Fruit fly (Drosophila melanogaster) whole organism, embryonic: Measurements from ENCODE around the gene mAcon2.

ENCODE experiments used
- Atf6 ChIP-seq: fragments of 200-800 bp; sonication (Bioruptor generic); IDR thresholded peaks from 2 replicates; pipeline ENCODE4 v1.3.6; 2022; ENCODE audit warnings: missing biosample characterization, missing genetic modification characterization
- CG12391 ChIP-seq: fragments of 200-800 bp; sonication (Bioruptor generic); optimal IDR thresholded peaks from 3 replicates; lab custom pipeline; 2018; ENCODE audit warnings: missing biosample characterization, mild to moderate bottlenecking, missing genetic modification characterization, moderate library complexity
- CG14860 ChIP-seq: fragments of 200-800 bp; sonication (Bioruptor generic); IDR thresholded peaks from 3 replicates; pipeline ENCODE4 v1.3.6; 2022; ENCODE audit warnings: missing biosample characterization, missing genetic modification characterization; ENCODE audit not compliant: partially characterized antibody
- CG15514 ChIP-seq: fragments of 200-800 bp; sonication (Bioruptor generic); optimal IDR thresholded peaks from 3 replicates; lab custom pipeline; 2017; ENCODE audit warnings: missing biosample characterization, missing genetic modification characterization, mild to moderate bottlenecking, moderate library complexity, missing genetic modification reagents
- CG17186 ChIP-seq: fragments of 200-800 bp; sonication (Bioruptor generic); optimal IDR thresholded peaks from 3 replicates; lab custom pipeline; 2017; ENCODE audit warnings: missing biosample characterization, missing genetic modification reagents, missing genetic modification characterization
- CG34376 ChIP-seq: fragments of 200-800 bp; sonication (Bioruptor generic); optimal IDR thresholded peaks from 2 replicates; lab custom pipeline; 2018; ENCODE audit warnings: missing biosample characterization, mild to moderate bottlenecking, missing genetic modification characterization
- CG34422 ChIP-seq: fragments of 200-800 bp; sonication (Bioruptor generic); IDR thresholded peaks from 3 replicates; pipeline ENCODE4 v1.3.6; 2022; ENCODE audit warnings: missing biosample characterization, missing genetic modification characterization
- CG3838 ChIP-seq: fragments of 200-800 bp; sonication (Bioruptor generic); optimal IDR thresholded peaks from 3 replicates; lab custom pipeline; 2016; ENCODE audit warnings: missing biosample characterization, missing genetic modification characterization
- CG43689 ChIP-seq: fragments of 200-800 bp; sonication (Bioruptor generic); IDR thresholded peaks from 2 replicates; pipeline ENCODE4 v1.3.6; 2022; ENCODE audit warnings: missing biosample characterization, missing genetic modification characterization
- CG6254 ChIP-seq: fragments of 200-800 bp; sonication (Bioruptor generic); optimal IDR thresholded peaks from 3 replicates; lab custom pipeline; 2017; ENCODE audit warnings: mild to moderate bottlenecking, missing biosample characterization, missing genetic modification reagents, missing genetic modification characterization
- CG6683 ChIP-seq: fragments of 200-800 bp; sonication (Bioruptor generic); optimal IDR thresholded peaks from 2 replicates; lab custom pipeline; 2017; ENCODE audit warnings: missing biosample characterization, mild to moderate bottlenecking, missing genetic modification characterization, missing genetic modification reagents
- CG7745 ChIP-seq: fragments of 200-800 bp; sonication (Bioruptor generic); optimal IDR thresholded peaks from 2 replicates; lab custom pipeline; 2018; ENCODE audit warnings: missing biosample characterization, mild to moderate bottlenecking, missing genetic modification characterization, moderate library complexity
- CG7928 ChIP-seq: fragments of 200-800 bp; sonication (Bioruptor generic); optimal IDR thresholded peaks from 2 replicates; lab custom pipeline; 2017; ENCODE audit warnings: missing biosample characterization, mild to moderate bottlenecking, missing genetic modification characterization
- CG7987 ChIP-seq: fragments of 200-800 bp; sonication (Bioruptor generic); optimal IDR thresholded peaks from 2 replicates; lab custom pipeline; 2018; ENCODE audit warnings: missing biosample characterization, mild to moderate bottlenecking, missing genetic modification characterization, moderate library complexity
- CG8290 ChIP-seq, 3 experiments: fragments of 200-800 bp; sonication (Bioruptor generic); optimal IDR thresholded peaks; 2 replicates each; lab custom pipeline; 2016 to 2019; ENCODE audit warnings: missing biosample characterization in 3 of 3, missing genetic modification characterization in 3 of 3, mild to moderate bottlenecking in 2 of 3, moderate library complexity in 1 of 3
- CG9609 ChIP-seq: fragments of 200-800 bp; sonication (Bioruptor generic); optimal IDR thresholded peaks from 3 replicates; lab custom pipeline; 2016; ENCODE audit warnings: missing biosample characterization, missing genetic modification characterization
- Dip3 ChIP-seq: fragments of 200-800 bp; sonication (Bioruptor generic); optimal IDR thresholded peaks from 3 replicates; lab custom pipeline; 2016; ENCODE audit warnings: missing biosample characterization, missing genetic modification characterization
- Ets97D ChIP-seq: fragments of 200-800 bp; sonication (Bioruptor generic); optimal IDR thresholded peaks from 3 replicates; lab custom pipeline; 2016; ENCODE audit warnings: missing biosample characterization, missing genetic modification characterization
- GATAe ChIP-seq: fragments of 200-800 bp; sonication (Bioruptor generic); conservative IDR thresholded peaks from 2 replicates; pipeline ENCODE4 v1.3.6; 2022; ENCODE audit warnings: missing biosample characterization, missing genetic modification characterization
- HLH3B ChIP-seq: fragments of 200-800 bp; sonication (Bioruptor generic); IDR thresholded peaks from 2 replicates; pipeline ENCODE4 v1.3.6; 2022; ENCODE audit warnings: missing biosample characterization, missing genetic modification characterization
- Hr39 ChIP-seq: fragments of >200 bp; optimal IDR thresholded peaks from 2 replicates; lab custom pipeline; 2017
- Max ChIP-seq: fragments of 200-800 bp; sonication (Bioruptor generic); optimal IDR thresholded peaks from 2 replicates; lab custom pipeline; 2016; ENCODE audit warnings: missing biosample characterization, mild to moderate bottlenecking, missing genetic modification characterization
- Pdp1 ChIP-seq, 2 experiments: fragments of 200-800 bp; sonication (Bioruptor generic); optimal IDR thresholded peaks; 3 replicates each; lab custom pipeline; 2016; ENCODE audit warnings: missing biosample characterization in 2 of 2, missing genetic modification characterization in 2 of 2, mild to moderate bottlenecking in 1 of 2, moderate library complexity in 1 of 2
- Sox102F ChIP-seq: fragments of 200-800 bp; sonication (Bioruptor generic); optimal IDR thresholded peaks from 2 replicates; lab custom pipeline; 2018; ENCODE audit warnings: missing biosample characterization, mild to moderate bottlenecking, missing genetic modification characterization, moderate library complexity
- Vsx1 ChIP-seq: fragments of 200-800 bp; sonication (Bioruptor generic); optimal IDR thresholded peaks from 2 replicates; lab custom pipeline; 2017; ENCODE audit warnings: missing biosample characterization, mild to moderate bottlenecking, missing genetic modification characterization, missing genetic modification reagents
- Xbp1 ChIP-seq: fragments of 200-800 bp; sonication (Bioruptor generic); optimal IDR thresholded peaks from 3 replicates; lab custom pipeline; 2016; ENCODE audit warnings: missing biosample characterization, mild to moderate bottlenecking, missing genetic modification characterization
- ac ChIP-seq: fragments of 200-800 bp; sonication (Bioruptor generic); optimal IDR thresholded peaks from 3 replicates; lab custom pipeline; 2017; ENCODE audit warnings: missing biosample characterization, mild to moderate bottlenecking, missing genetic modification characterization
- btn ChIP-seq: fragments of 200-800 bp; sonication (Bioruptor generic); optimal IDR thresholded peaks from 2 replicates; lab custom pipeline; 2016; ENCODE audit warnings: missing biosample characterization, missing genetic modification characterization
- disco-r ChIP-seq: fragments of 200-800 bp; sonication (Bioruptor generic); optimal IDR thresholded peaks from 2 replicates; lab custom pipeline; 2016; ENCODE audit warnings: missing biosample characterization, missing genetic modification characterization
- dmrt11E ChIP-seq: fragments of 200-800 bp; sonication (Bioruptor generic); optimal IDR thresholded peaks from 3 replicates; lab custom pipeline; 2018; ENCODE audit warnings: missing biosample characterization, mild to moderate bottlenecking, missing genetic modification characterization, moderate library complexity
- dmrt99B ChIP-seq: fragments of 200-800 bp; sonication (Bioruptor generic); optimal IDR thresholded peaks from 2 replicates; lab custom pipeline; 2018; ENCODE audit warnings: missing biosample characterization, mild to moderate bottlenecking, missing genetic modification characterization, moderate library complexity
- dpn ChIP-seq, 2 experiments: fragments of 200-800 bp; sonication (Bioruptor generic); optimal IDR thresholded peaks; 3 replicates each; lab custom pipeline; 2016; ENCODE audit warnings: missing biosample characterization in 2 of 2, missing genetic modification characterization in 2 of 2
- ems ChIP-seq: fragments of 200-800 bp; sonication (Bioruptor generic); optimal IDR thresholded peaks from 3 replicates; lab custom pipeline; 2016; ENCODE audit warnings: missing biosample characterization, missing genetic modification characterization
- gcm ChIP-seq: fragments of 200-800 bp; sonication (Bioruptor generic); optimal IDR thresholded peaks from 2 replicates; lab custom pipeline; 2019; ENCODE audit warnings: missing biosample characterization, mild to moderate bottlenecking, missing genetic modification characterization, moderate library complexity
- gsb ChIP-seq: fragments of 200-800 bp; sonication (Bioruptor generic); IDR thresholded peaks from 2 replicates; pipeline ENCODE4 v1.3.6; 2022; ENCODE audit warnings: missing biosample characterization, missing genetic modification characterization
- gt ChIP-seq: fragments of 200-800 bp; sonication (Bioruptor generic); IDR thresholded peaks from 2 replicates; pipeline ENCODE4 v1.3.6; 2022; ENCODE audit warnings: missing biosample characterization, missing genetic modification characterization
- ham ChIP-seq: fragments of 200-800 bp; sonication (Bioruptor generic); IDR thresholded peaks from 2 replicates; pipeline ENCODE4 v1.3.6; 2022; ENCODE audit warnings: missing biosample characterization, missing genetic modification characterization
- hth ChIP-seq: fragments of >200 bp; optimal IDR thresholded peaks from 2 replicates; lab custom pipeline; 2017; ENCODE audit warnings: inconsistent platforms
- inv ChIP-seq: fragments of 200-800 bp; sonication (Bioruptor generic); IDR thresholded peaks from 2 replicates; pipeline ENCODE4 v1.3.6; 2022; ENCODE audit warnings: missing biosample characterization, missing genetic modification characterization; ENCODE audit not compliant: partially characterized antibody
- mirr ChIP-seq: fragments of 200-800 bp; sonication (Bioruptor generic); optimal IDR thresholded peaks from 3 replicates; lab custom pipeline; 2018; ENCODE audit warnings: missing biosample characterization, mild to moderate bottlenecking, missing genetic modification characterization
- otp ChIP-seq: fragments of 200-800 bp; sonication (Bioruptor generic); IDR thresholded peaks from 3 replicates; pipeline ENCODE4, ENCODE4 v1.3.6; 2022; ENCODE audit warnings: missing biosample characterization, missing genetic modification characterization
- pros ChIP-seq: fragments of 200-800 bp; sonication (Bioruptor generic); optimal IDR thresholded peaks from 3 replicates; lab custom pipeline; 2019; ENCODE audit warnings: missing biosample characterization, mild to moderate bottlenecking, missing genetic modification characterization, moderate library complexity
- sens ChIP-seq: fragments of 200-800 bp; sonication (Bioruptor generic); peaks from one replicate; lab custom pipeline; 2016; ENCODE audit warnings: missing biosample characterization, missing genetic modification characterization
- sr ChIP-seq: fragments of 200-800 bp; sonication (Bioruptor generic); IDR thresholded peaks from 3 replicates; pipeline ENCODE4 v1.3.6; 2022; ENCODE audit warnings: missing biosample characterization, missing genetic modification characterization
- stc ChIP-seq: fragments of 200-800 bp; sonication (Bioruptor generic); IDR thresholded peaks from 2 replicates; pipeline ENCODE4 v1.3.6; 2022; ENCODE audit warnings: missing biosample characterization, missing genetic modification characterization
- sug ChIP-seq: fragments of 200-800 bp; optimal IDR thresholded peaks from 2 replicates; lab custom pipeline; 2019; ENCODE audit warnings: missing biosample characterization, mild to moderate bottlenecking, missing genetic modification characterization, moderate library complexity
- tap ChIP-seq: fragments of 200-800 bp; optimal IDR thresholded peaks from 3 replicates; lab custom pipeline; 2019; ENCODE audit warnings: missing biosample characterization, mild to moderate bottlenecking, missing genetic modification characterization, moderate library complexity
- tin ChIP-seq: fragments of 200-800 bp; sonication (Bioruptor generic); optimal IDR thresholded peaks from 3 replicates; lab custom pipeline; 2016; ENCODE audit warnings: missing biosample characterization, missing genetic modification characterization
- tx ChIP-seq: fragments of 200-800 bp; sonication (Bioruptor generic); optimal IDR thresholded peaks from 2 replicates; lab custom pipeline; 2016; ENCODE audit warnings: missing biosample characterization, missing genetic modification characterization
- zfh1 ChIP-seq: fragments of 200-800 bp; sonication (Bioruptor generic); IDR thresholded peaks from 3 replicates; pipeline ENCODE4 v1.3.6; 2022; ENCODE audit warnings: missing biosample characterization, missing genetic modification characterization

mAcon2 gene

DNA sequence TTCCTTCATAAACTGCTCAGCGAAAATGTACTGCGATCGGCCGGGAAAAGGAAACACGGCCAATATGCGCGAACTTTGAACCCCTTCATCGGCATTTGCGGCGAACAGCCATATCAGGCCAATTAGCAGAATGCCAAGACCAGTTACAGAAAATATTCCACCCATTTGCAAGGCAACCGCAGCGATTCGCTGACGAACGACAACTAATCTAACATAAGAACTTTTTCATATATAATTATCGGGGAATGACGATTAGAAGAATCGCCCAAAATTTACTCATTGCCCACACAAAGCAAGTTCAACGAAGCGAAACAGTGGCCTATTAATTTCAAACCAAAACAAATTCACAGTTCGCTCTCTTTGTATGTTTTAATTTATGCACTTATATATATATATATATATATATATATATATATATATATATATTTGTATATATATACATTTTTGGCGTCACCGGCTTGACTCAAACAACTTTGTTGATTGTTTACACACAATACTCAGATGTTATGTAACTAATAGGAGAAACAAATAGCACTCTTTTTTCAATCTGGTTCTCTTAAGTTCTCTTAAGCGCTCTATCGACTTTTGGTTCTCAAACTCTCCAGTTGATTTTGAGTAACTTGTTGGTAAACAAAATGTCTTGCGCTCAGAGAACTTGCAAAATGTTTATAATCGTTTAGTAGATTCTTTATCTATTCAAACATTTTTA lies 35.6 kb downstream of the mAcon2 start, which contains the start of gene Ugt35A1 (continued):
- no peak for TF ChIP-seq CG9609
- no peak for TF ChIP-seq CG6683 (GFP tag; lab: Kevin White, UChicago)
- TF ChIP-seq dmrt99B (tag; lab: Kevin White, UChicago), result no peak
- TF ChIP-seq inv, result no peak
- no peak for TF ChIP-seq zfh1 (GFP tag; lab: Robert Waterston, UW)
- TF ChIP-seq Sox102F (GFP tag; lab: Kevin White, UChicago), result no peak
- TF ChIP-seq Hr39 (lab: Kevin White, UChicago), result no peak
- no peak for TF ChIP-seq hth
- TF ChIP-seq gsb (GFP tag; lab: Robert Waterston, UW), result no peak
- TF ChIP-seq dpn (GFP tag; optimal IDR thresholded peaks at IDR 0.05; lab: Kevin White, UChicago), result no peak
- TF ChIP-seq CG15514 (GFP tag; lab: Kevin White, UChicago), result no peak
- no peak for TF ChIP-seq dmrt11E (tag; lab: Kevin White, UChicago)
- TF ChIP-seq CG34422 (GFP tag; lab: Robert Waterston, UW), result no peak; the same call in 2 of the 3 replicates
- TF ChIP-seq otp (GFP tag; lab: Robert Waterston, UW), result 0 out of 3 replicates have a peak, but pooled peaks have one; percentile 12
- TF ChIP-seq tap (tag; lab: Kevin White, UChicago), result no peak
- no peak for TF ChIP-seq Ets97D (GFP tag; lab: Kevin White, UChicago)
- no peak for TF ChIP-seq Xbp1 (GFP tag; lab: Kevin White, UChicago)
- TF ChIP-seq Vsx1, result peak; percentile 89
- no peak for TF ChIP-seq CG12391 (tag; lab: Kevin White, UChicago)
- TF ChIP-seq CG7745, result no peak
- no peak for TF ChIP-seq pros (GFP tag; lab: Kevin White, UChicago)
- no peak for TF ChIP-seq Atf6 (GFP tag; lab: Robert Waterston, UW)
- peak in 1 of 2 experiments; percentile 92 for TF ChIP-seq Pdp1 (GFP tag; optimal IDR thresholded peaks at IDR 0.05; lab: Kevin White, UChicago)
- no peak for TF ChIP-seq CG34376
- no peak for TF ChIP-seq CG7928 (GFP tag; lab: Kevin White, UChicago)
- TF ChIP-seq disco-r (GFP tag; lab: Kevin White, UChicago), result no peak
- no peak for TF ChIP-seq CG17186 (GFP tag; lab: Kevin White, UChicago)
- no peak for TF ChIP-seq gcm
- no peak for TF ChIP-seq sr (GFP tag; lab: Robert Waterston, UW)
- TF ChIP-seq HLH3B, result no peak
- TF ChIP-seq mirr, result peak; percentile 68
- no peak for TF ChIP-seq btn
- TF ChIP-seq ham (GFP tag; lab: Robert Waterston, UW), result no peak
- no peak for TF ChIP-seq tin (GFP tag; lab: Kevin White, UChicago)
- no peak for TF ChIP-seq Dip3 (GFP tag; lab: Kevin White, UChicago)
- peak; percentile 28 for TF ChIP-seq sug (tag; lab: Kevin White, UChicago)
- no peak for TF ChIP-seq CG43689 (GFP tag; lab: Robert Waterston, UW)
- no peak for TF ChIP-seq Max (GFP tag; lab: Kevin White, UChicago)
- no peak for TF ChIP-seq CG6254
- TF ChIP-seq ac, result no peak
- no peak for TF ChIP-seq gt (GFP tag; lab: Robert Waterston, UW)
- peak; percentile 13 for TF ChIP-seq sens
- no peak for TF ChIP-seq ems
- TF ChIP-seq CG7987 (GFP tag; lab: Kevin White, UChicago), result no peak
- TF ChIP-seq tx (GFP tag; lab: Kevin White, UChicago), result no peak
- TF ChIP-seq CG14860 (GFP tag; lab: Robert Waterston, UW), result no peak
- peak; percentile 44; the same call in 1 of the 2 replicates for TF ChIP-seq GATAe
- no peak for TF ChIP-seq stc (GFP tag; lab: Robert Waterston, UW)
- TF ChIP-seq CG3838 (GFP tag; lab: Kevin White, UChicago), result no peak
- TF ChIP-seq CG8290 (GFP tag; optimal IDR thresholded peaks at IDR 0.05; lab: Kevin White, UChicago), result no peak
- TF ChIP-seq CG8290 (tag; optimal IDR thresholded peaks at IDR 0.05; lab: Kevin White, UChicago), result no peak
